Fruit fly (Drosophila melanogaster) whole organism, embryonic: ENCODE data around the gene Mocs1.

ENCODE experiments used
- Atf6 ChIP-seq: fragments of 200-800 bp; sonication (Bioruptor generic); IDR thresholded peaks from 2 replicates; pipeline ENCODE4 v1.3.6; 2022; ENCODE audit warnings: missing biosample characterization, missing genetic modification characterization
- Bdp1 ChIP-seq: fragments of 200-800 bp; sonication (Bioruptor generic); optimal IDR thresholded peaks from 3 replicates; lab custom pipeline; 2016; ENCODE audit warnings: missing biosample characterization, missing genetic modification characterization
- CG11560 ChIP-seq: fragments of 200-800 bp; sonication (Bioruptor generic); IDR thresholded peaks from 3 replicates; pipeline ENCODE4 v1.3.6; 2022; ENCODE audit warnings: missing biosample characterization, missing genetic modification characterization
- CG14050 ChIP-seq: fragments of 200-800 bp; sonication (Bioruptor generic); IDR thresholded peaks from 3 replicates; pipeline ENCODE4 v1.3.6; 2022; ENCODE audit warnings: missing biosample characterization, missing genetic modification characterization
- CG16813 ChIP-seq: fragments of 200-800 bp; sonication (Bioruptor generic); IDR thresholded peaks from 3 replicates; pipeline ENCODE4 v1.3.6; 2022; ENCODE audit warnings: missing biosample characterization, missing genetic modification characterization; ENCODE audit not compliant: partially characterized antibody
- CG17186 ChIP-seq: fragments of 200-800 bp; sonication (Bioruptor generic); optimal IDR thresholded peaks from 3 replicates; lab custom pipeline; 2017; ENCODE audit warnings: missing biosample characterization, missing genetic modification reagents, missing genetic modification characterization
- CG17612 ChIP-seq: fragments of 200-800 bp; sonication (Bioruptor generic); IDR thresholded peaks from 2 replicates; pipeline ENCODE4 v1.3.6; 2022; ENCODE audit warnings: missing biosample characterization, missing genetic modification characterization
- CG2678 ChIP-seq: fragments of 200-800 bp; sonication (Bioruptor generic); optimal IDR thresholded peaks from 3 replicates; lab custom pipeline; 2019; ENCODE audit warnings: missing biosample characterization, mild to moderate bottlenecking, missing genetic modification characterization, moderate library complexity
- CG3065 ChIP-seq: fragments of 200-800 bp; sonication (Bioruptor generic); optimal IDR thresholded peaks from 2 replicates; lab custom pipeline; 2016; ENCODE audit warnings: missing biosample characterization, missing genetic modification characterization
- CG33557 ChIP-seq: fragments of 200-800 bp; sonication (Bioruptor generic); optimal IDR thresholded peaks from 2 replicates; lab custom pipeline; 2019; ENCODE audit warnings: missing biosample characterization, mild to moderate bottlenecking, missing genetic modification characterization, moderate library complexity
- CG34422 ChIP-seq: fragments of 200-800 bp; sonication (Bioruptor generic); IDR thresholded peaks from 3 replicates; pipeline ENCODE4 v1.3.6; 2022; ENCODE audit warnings: missing biosample characterization, missing genetic modification characterization
- CG3838 ChIP-seq: fragments of 200-800 bp; sonication (Bioruptor generic); optimal IDR thresholded peaks from 3 replicates; lab custom pipeline; 2016; ENCODE audit warnings: missing biosample characterization, missing genetic modification characterization
- CG3847 ChIP-seq: fragments of 200-800 bp; sonication (Bioruptor generic); IDR thresholded peaks from 2 replicates; pipeline ENCODE4 v1.3.6; 2022; ENCODE audit warnings: missing biosample characterization, missing genetic modification characterization
- CG7839 ChIP-seq: fragments of 200-800 bp; sonication (Bioruptor generic); optimal IDR thresholded peaks from 3 replicates; lab custom pipeline; 2018; ENCODE audit warnings: missing biosample characterization, mild to moderate bottlenecking, missing genetic modification characterization, moderate library complexity
- CG8281 ChIP-seq: fragments of 200-800 bp; sonication (Bioruptor generic); optimal IDR thresholded peaks from 2 replicates; lab custom pipeline; 2018; ENCODE audit warnings: missing biosample characterization, mild to moderate bottlenecking, missing genetic modification characterization, moderate library complexity
- CG9797 ChIP-seq: fragments of 200-800 bp; sonication (Bioruptor generic); optimal IDR thresholded peaks from 3 replicates; lab custom pipeline; 2018; ENCODE audit warnings: missing biosample characterization, mild to moderate bottlenecking, missing genetic modification characterization
- Dad ChIP-seq: fragments of 200-800 bp; sonication (Bioruptor generic); optimal IDR thresholded peaks from 3 replicates; lab custom pipeline; 2016; ENCODE audit warnings: missing biosample characterization, missing genetic modification characterization
- Dref ChIP-seq: fragments of 200-800 bp; sonication (Bioruptor generic); IDR thresholded peaks from 2 replicates; pipeline ENCODE4 v1.3.6; 2022; ENCODE audit warnings: missing biosample characterization, missing genetic modification characterization
- Elba2 ChIP-seq: fragments of 200-800 bp; sonication (Bioruptor generic); optimal IDR thresholded peaks from 3 replicates; lab custom pipeline; 2016; ENCODE audit warnings: missing biosample characterization, missing genetic modification characterization
- Ets97D ChIP-seq: fragments of 200-800 bp; sonication (Bioruptor generic); optimal IDR thresholded peaks from 3 replicates; lab custom pipeline; 2016; ENCODE audit warnings: missing biosample characterization, missing genetic modification characterization
- Hr39 ChIP-seq: fragments of >200 bp; optimal IDR thresholded peaks from 2 replicates; lab custom pipeline; 2017
- Mad ChIP-seq: fragments of 200-800 bp; sonication (Bioruptor generic); optimal IDR thresholded peaks from 2 replicates; lab custom pipeline; 2016; ENCODE audit warnings: missing biosample characterization, missing genetic modification characterization
- NC2β ChIP-seq: fragments of 200-800 bp; sonication (Bioruptor generic); optimal IDR thresholded peaks from 2 replicates; lab custom pipeline; 2016; ENCODE audit warnings: missing biosample characterization, missing genetic modification characterization
- Neu2 ChIP-seq: fragments of 200-800 bp; sonication (Bioruptor generic); optimal IDR thresholded peaks from 3 replicates; lab custom pipeline; 2016; ENCODE audit warnings: missing biosample characterization, missing genetic modification characterization, borderline replicate concordance
- Nf-YC ChIP-seq: fragments of 200-800 bp; optimal IDR thresholded peaks from 3 replicates; lab custom pipeline; 2019; ENCODE audit warnings: missing biosample characterization, mild to moderate bottlenecking, missing genetic modification characterization, moderate library complexity
- Rx ChIP-seq: fragments of 200-800 bp; sonication (Bioruptor generic); IDR thresholded peaks from 2 replicates; pipeline ENCODE4 v1.3.6; 2022; ENCODE audit warnings: missing biosample characterization, missing genetic modification characterization
- ato ChIP-seq: fragments of 200-800 bp; sonication (Bioruptor generic); IDR thresholded peaks from 2 replicates; pipeline ENCODE4 v1.3.6; 2022; ENCODE audit warnings: missing biosample characterization, missing genetic modification characterization; ENCODE audit not compliant: partially characterized antibody
- cg ChIP-seq: fragments of 200-800 bp; sonication (Bioruptor generic); optimal IDR thresholded peaks from 3 replicates; lab custom pipeline; 2019; ENCODE audit warnings: missing biosample characterization, mild to moderate bottlenecking, missing genetic modification characterization, moderate library complexity
- croc ChIP-seq: fragments of 200-800 bp; sonication (Bioruptor generic); conservative IDR thresholded peaks from 3 replicates; pipeline ENCODE4 v1.3.6; 2022; ENCODE audit warnings: missing biosample characterization, missing genetic modification characterization
- dysf ChIP-seq: fragments of 200-800 bp; sonication (Bioruptor generic); IDR thresholded peaks from 3 replicates; pipeline ENCODE4 v1.3.6; 2022; ENCODE audit warnings: missing biosample characterization, missing genetic modification characterization
- fd96Cb ChIP-seq: fragments of 200-800 bp; sonication (Bioruptor generic); optimal IDR thresholded peaks from 2 replicates; lab custom pipeline; 2018; ENCODE audit warnings: missing biosample characterization, mild to moderate bottlenecking, missing genetic modification characterization, moderate library complexity
- gcm ChIP-seq: fragments of 200-800 bp; sonication (Bioruptor generic); optimal IDR thresholded peaks from 2 replicates; lab custom pipeline; 2019; ENCODE audit warnings: missing biosample characterization, mild to moderate bottlenecking, missing genetic modification characterization, moderate library complexity
- gcm2 ChIP-seq: fragments of 200-800 bp; sonication (Bioruptor generic); optimal IDR thresholded peaks from 2 replicates; lab custom pipeline; 2016; ENCODE audit warnings: missing biosample characterization, missing genetic modification characterization
- grau ChIP-seq: fragments of 200-800 bp; optimal IDR thresholded peaks from 3 replicates; lab custom pipeline; 2019; ENCODE audit warnings: missing biosample characterization, mild to moderate bottlenecking, missing genetic modification characterization, moderate library complexity
- grn ChIP-seq: fragments of 200-800 bp; sonication (Bioruptor generic); optimal IDR thresholded peaks from 3 replicates; lab custom pipeline; 2017; ENCODE audit warnings: missing biosample characterization, missing genetic modification characterization
- hbn ChIP-seq: fragments of 200-800 bp; sonication (Bioruptor generic); IDR thresholded peaks from 2 replicates; pipeline ENCODE4 v1.3.6; 2022; ENCODE audit warnings: missing biosample characterization, missing genetic modification characterization; ENCODE audit not compliant: partially characterized antibody
- insv ChIP-seq, 2 experiments: fragments of 200-800 bp; sonication (Bioruptor generic); optimal IDR thresholded peaks; 3 replicates each; lab custom pipeline; 2016 to 2018; ENCODE audit warnings: missing biosample characterization in 2 of 2, missing genetic modification characterization in 2 of 2
- jing ChIP-seq: fragments of 200-800 bp; sonication (Bioruptor generic); optimal IDR thresholded peaks from 2 replicates; lab custom pipeline; 2018; ENCODE audit warnings: missing biosample characterization, mild to moderate bottlenecking, missing genetic modification characterization
- lola ChIP-seq, 3 experiments: fragments of >200 bp in 2 of 3; fragments of 200-800 bp in 1 of 3; sonication (Bioruptor generic) in 1 of 3; optimal IDR thresholded peaks; 2 replicates each; lab custom pipeline; 2017 to 2019; ENCODE audit warnings: missing biosample characterization in 3 of 3, missing genetic modification characterization in 3 of 3, mild to moderate bottlenecking in 1 of 3, moderate library complexity in 1 of 3
- luna ChIP-seq: fragments of 200-800 bp; sonication (Bioruptor generic); optimal IDR thresholded peaks from 2 replicates; lab custom pipeline; 2016; ENCODE audit warnings: missing biosample characterization, missing genetic modification characterization
- nmo ChIP-seq: fragments of 200-800 bp; sonication (Bioruptor generic); optimal IDR thresholded peaks from 2 replicates; lab custom pipeline; 2018; ENCODE audit warnings: missing biosample characterization, mild to moderate bottlenecking, missing genetic modification characterization, moderate library complexity
- pnt ChIP-seq: fragments of 200-800 bp; sonication (Bioruptor generic); optimal IDR thresholded peaks from 3 replicates; lab custom pipeline; 2016; ENCODE audit warnings: missing biosample characterization, missing genetic modification characterization
- pros ChIP-seq: fragments of 200-800 bp; sonication (Bioruptor generic); optimal IDR thresholded peaks from 3 replicates; lab custom pipeline; 2019; ENCODE audit warnings: missing biosample characterization, mild to moderate bottlenecking, missing genetic modification characterization, moderate library complexity
- ro ChIP-seq: fragments of 200-800 bp; sonication (Bioruptor generic); IDR thresholded peaks from 2 replicates; pipeline ENCODE4 v1.3.6; 2022; ENCODE audit warnings: missing biosample characterization, missing genetic modification characterization
- so ChIP-seq: fragments of 200-800 bp; sonication (Bioruptor generic); IDR thresholded peaks from 3 replicates; pipeline ENCODE4 v1.3.6; 2022; ENCODE audit warnings: missing biosample characterization, missing genetic modification characterization
- tgo ChIP-seq: fragments of 200-800 bp; sonication (Bioruptor generic); IDR thresholded peaks from 3 replicates; pipeline ENCODE4 v1.3.6; 2022; ENCODE audit warnings: missing biosample characterization, missing genetic modification characterization
- tin ChIP-seq: fragments of 200-800 bp; sonication (Bioruptor generic); optimal IDR thresholded peaks from 3 replicates; lab custom pipeline; 2016; ENCODE audit warnings: missing biosample characterization, missing genetic modification characterization
- tup ChIP-seq: fragments of 200-800 bp; sonication (Bioruptor generic); optimal IDR thresholded peaks from 2 replicates; lab custom pipeline; 2016; ENCODE audit warnings: missing biosample characterization, mild to moderate bottlenecking, missing genetic modification characterization, moderate library complexity
- wdn ChIP-seq: fragments of 200-800 bp; sonication (Bioruptor generic); IDR thresholded peaks from 2 replicates; pipeline ENCODE4 v1.3.6; 2022; ENCODE audit warnings: missing biosample characterization, missing genetic modification characterization

The Mocs1 gene

DNA sequence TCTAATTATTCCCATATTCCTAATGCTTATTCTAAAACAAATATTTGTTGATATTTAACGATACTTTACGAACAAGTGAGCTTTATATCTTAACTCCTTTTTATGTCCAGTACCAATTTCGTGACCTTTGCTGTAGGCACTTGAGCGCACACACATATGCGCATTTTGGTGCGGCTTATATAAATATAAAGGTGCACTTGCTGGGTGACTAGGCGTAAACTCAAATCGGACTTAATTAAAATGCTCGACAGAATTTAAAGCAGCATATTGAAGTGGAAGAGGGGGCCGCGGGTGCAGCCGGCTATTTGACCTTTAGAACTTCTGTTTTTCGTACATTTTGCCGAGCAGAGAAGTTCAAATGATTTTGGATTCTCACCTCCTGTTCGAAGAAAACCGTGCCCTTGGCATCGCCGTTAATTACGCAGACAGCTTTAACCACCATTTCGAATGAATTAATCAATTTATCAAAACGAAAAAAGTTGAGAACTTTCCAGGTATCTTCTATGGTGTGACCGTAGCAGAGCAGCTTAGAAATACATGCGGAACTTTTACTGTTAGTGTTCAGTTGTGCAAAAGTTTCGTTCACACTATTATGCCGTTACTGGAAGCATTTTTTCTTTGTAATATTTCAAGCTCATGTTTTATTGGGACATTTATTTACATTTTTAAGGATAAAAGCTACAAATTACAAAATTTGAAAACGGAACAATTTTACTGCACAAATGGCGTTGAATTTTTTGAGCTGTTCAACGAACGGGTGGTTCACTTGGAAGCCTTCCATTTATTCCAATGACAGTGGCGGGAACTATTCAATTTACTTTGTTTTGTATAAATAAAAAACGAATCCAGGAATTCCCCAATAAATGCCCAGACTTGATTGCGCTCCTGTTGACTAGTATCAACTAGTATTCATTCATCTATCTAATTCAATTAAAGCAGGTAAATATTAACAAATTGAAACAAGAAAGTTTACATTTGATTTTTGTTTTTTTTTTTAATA is 43.2 kb downstream of the Mocs1 start, which contains the start of gene Sod1 (continued):
- TF ChIP-seq grn (GFP tag; lab: Kevin White, UChicago) = no peak
- TF ChIP-seq nmo (GFP tag; lab: Kevin White, UChicago) = peak; percentile 31
- no peak for TF ChIP-seq lola (GFP tag; optimal IDR thresholded peaks at IDR 0.05; lab: Kevin White, UChicago)
- TF ChIP-seq tin (GFP tag; lab: Kevin White, UChicago) = no peak
- TF ChIP-seq insv (GFP tag; optimal IDR thresholded peaks at IDR 0.05; lab: Kevin White, UChicago) = no peak
- no peak for TF ChIP-seq CG3065
- no peak for TF ChIP-seq Dref (GFP tag; lab: Robert Waterston, UW)
- no peak for TF ChIP-seq ato
- TF ChIP-seq ro (GFP tag; lab: Robert Waterston, UW) = no peak
- TF ChIP-seq pros (GFP tag; lab: Kevin White, UChicago) = no peak
- TF ChIP-seq tgo = no peak
- no peak for TF ChIP-seq Rx (GFP tag; lab: Robert Waterston, UW)
- TF ChIP-seq so (GFP tag; lab: Robert Waterston, UW) = no peak
- no peak for TF ChIP-seq Dad (GFP tag; lab: Kevin White, UChicago)
- no peak for TF ChIP-seq CG17186 (GFP tag; lab: Kevin White, UChicago)
- TF ChIP-seq tup (GFP tag; lab: Kevin White, UChicago) = no peak
- TF ChIP-seq cg (GFP tag; lab: Kevin White, UChicago) = peak; percentile 30
- TF ChIP-seq pnt (GFP tag; lab: Kevin White, UChicago) = no peak
- no peak for TF ChIP-seq CG2678 (tag; lab: Kevin White, UChicago)
- no peak for TF ChIP-seq grau (tag; lab: Kevin White, UChicago)
- TF ChIP-seq luna (GFP tag; lab: Kevin White, UChicago) = no peak
- no peak for TF ChIP-seq gcm (GFP tag; lab: Kevin White, UChicago)
- no peak for TF ChIP-seq hbn
- TF ChIP-seq CG11560 (tag; lab: Robert Waterston, UW) = no peak
- no peak for TF ChIP-seq CG14050 (GFP tag; lab: Robert Waterston, UW)
- TF ChIP-seq fd96Cb (tag; lab: Kevin White, UChicago) = no peak
- TF ChIP-seq Bdp1 (GFP tag; lab: Kevin White, UChicago) = no peak
- no peak for TF ChIP-seq CG3838 (GFP tag; lab: Kevin White, UChicago)
- TF ChIP-seq wdn (GFP tag; lab: Robert Waterston, UW) = no peak
- no peak for TF ChIP-seq CG7839 (tag; lab: Kevin White, UChicago)
- TF ChIP-seq croc (GFP tag; lab: Robert Waterston, UW) = no peak
- TF ChIP-seq CG16813 (GFP tag; lab: Robert Waterston, UW) = no peak; the same call in 2 of the 3 replicates
- no peak for TF ChIP-seq dysf (GFP tag; lab: Robert Waterston, UW)
- no peak for TF ChIP-seq jing
- TF ChIP-seq Elba2 (GFP tag; lab: Kevin White, UChicago) = no peak
- TF ChIP-seq Atf6 (GFP tag; lab: Robert Waterston, UW) = 0 out of 2 replicates have a peak, but pooled peaks have one; percentile 8
- no peak for TF ChIP-seq CG3847 (GFP tag; lab: Robert Waterston, UW)
- TF ChIP-seq gcm2 (GFP tag; lab: Kevin White, UChicago) = no peak
- TF ChIP-seq NC2β = no peak
- TF ChIP-seq CG17612 (GFP tag; lab: Robert Waterston, UW) = no peak
- peak; percentile 83; the same call in 1 of the 3 replicates for TF ChIP-seq CG34422
- TF ChIP-seq CG9797 (GFP tag; lab: Kevin White, UChicago) = peak; percentile 61
- no peak for TF ChIP-seq Hr39 (lab: Kevin White, UChicago)
- TF ChIP-seq CG33557 (GFP tag; lab: Kevin White, UChicago) = no peak
- TF ChIP-seq Nf-YC (tag; lab: Kevin White, UChicago) = no peak
- TF ChIP-seq Ets97D = peak; percentile 38
- no peak for TF ChIP-seq Mad
- no peak for TF ChIP-seq Neu2
- no peak for TF ChIP-seq CG8281 (tag; lab: Kevin White, UChicago)
